Worm (Caenorhabditis elegans) whole organism, L2 larva: ENCODE data around the gene M03D4.4.

Experiments used
- C34F6.9 ChIP-seq: fragments of 150-350 bp; optimal IDR thresholded peaks from 2 replicates; lab custom pipeline; 2014; ENCODE audit warnings: missing biosample characterization, missing genetic modification characterization
- F13H6.1 ChIP-seq: sonication (generic microtip); optimal IDR thresholded peaks from 2 replicates; lab custom pipeline; 2016; ENCODE audit warnings: missing genetic modification characterization, missing compliant biosample characterization
- aly-2 ChIP-seq: fragments of 150-350 bp; optimal IDR thresholded peaks from 2 replicates; lab custom pipeline; 2014; ENCODE audit warnings: missing biosample characterization, missing genetic modification characterization
- blmp-1 ChIP-seq: sonication (generic microtip); optimal IDR thresholded peaks from 2 replicates; lab custom pipeline; 2017; ENCODE audit warnings: missing genetic modification characterization, mild to moderate bottlenecking, missing compliant biosample characterization, antibody characterized with exemption, moderate library complexity; ENCODE audit not compliant: insufficient read depth
- ceh-82 ChIP-seq: fragments of 150-350 bp; optimal IDR thresholded peaks from 2 replicates; lab custom pipeline; 2014; ENCODE audit warnings: missing biosample characterization, missing genetic modification characterization
- crh-2 ChIP-seq: sonication (generic microtip); optimal IDR thresholded peaks from 2 replicates; lab custom pipeline; 2017; ENCODE audit warnings: missing biosample characterization, missing genetic modification characterization
- dmd-4 ChIP-seq: sonication (generic microtip); optimal IDR thresholded peaks from 2 replicates; lab custom pipeline; 2017; ENCODE audit warnings: missing biosample characterization, missing genetic modification characterization
- egl-27 ChIP-seq: sonication (generic microtip); optimal IDR thresholded peaks from 3 replicates; lab custom pipeline; 2017; ENCODE audit warnings: missing biosample characterization, missing genetic modification reagents, missing genetic modification characterization
- elt-3 ChIP-seq: sonication (generic microtip); optimal IDR thresholded peaks from 2 replicates; lab custom pipeline; 2017; ENCODE audit warnings: missing biosample characterization, missing genetic modification characterization
- fos-1 ChIP-seq: fragments of 150-350 bp; optimal IDR thresholded peaks from 2 replicates; lab custom pipeline; 2014; ENCODE audit warnings: missing biosample characterization, missing genetic modification characterization
- gmeb-1 ChIP-seq: fragments of 150-350 bp; optimal IDR thresholded peaks from 2 replicates; lab custom pipeline; 2014; ENCODE audit warnings: missing biosample characterization, missing genetic modification characterization
- lin-11 ChIP-seq: fragments of 150-350 bp; sonication (generic microtip); optimal IDR thresholded peaks from 2 replicates; lab custom pipeline; 2014; ENCODE audit warnings: missing biosample characterization, missing genetic modification characterization, inconsistent platforms, mixed read lengths
- lin-13 ChIP-seq: fragments of 150-350 bp; optimal IDR thresholded peaks from 2 replicates; lab custom pipeline; 2014; ENCODE audit warnings: missing biosample characterization, missing genetic modification reagents, missing genetic modification characterization
- lin-39 ChIP-seq: fragments of 150-350 bp; optimal IDR thresholded peaks from 2 replicates; lab custom pipeline; 2014; ENCODE audit warnings: missing biosample characterization, missing genetic modification reagents, missing genetic modification characterization
- lsy-2 ChIP-seq, 2 experiments: fragments of 150-350 bp in 1 of 2; sonication (generic microtip) in 1 of 2; optimal IDR thresholded peaks; 2 replicates each; lab custom pipeline; 2014 to 2017; ENCODE audit warnings: missing biosample characterization in 2 of 2, missing genetic modification characterization in 2 of 2
- mab-5 ChIP-seq: fragments of 150-350 bp; optimal IDR thresholded peaks from 2 replicates; lab custom pipeline; 2014; ENCODE audit warnings: missing biosample characterization, missing genetic modification characterization
- mdl-1 ChIP-seq, 2 experiments: fragments of 150-350 bp in 1 of 2; sonication (generic microtip) in 1 of 2; optimal IDR thresholded peaks; 2 replicates each; lab custom pipeline; 2017; ENCODE audit warnings: missing biosample characterization in 2 of 2, missing genetic modification characterization in 2 of 2
- nhr-10 ChIP-seq: sonication (generic microtip); optimal IDR thresholded peaks from 2 replicates; lab custom pipeline; 2017; ENCODE audit warnings: missing biosample characterization, missing genetic modification characterization
- nhr-12 ChIP-seq: fragments of 150-350 bp; optimal IDR thresholded peaks from 2 replicates; lab custom pipeline; 2014; ENCODE audit warnings: missing biosample characterization, missing genetic modification characterization
- nhr-129 ChIP-seq: fragments of 150-350 bp; optimal IDR thresholded peaks from 2 replicates; lab custom pipeline; 2014; ENCODE audit warnings: missing biosample characterization, missing genetic modification characterization
- nhr-21 ChIP-seq: fragments of 150-350 bp; optimal IDR thresholded peaks from 2 replicates; lab custom pipeline; 2014; ENCODE audit warnings: missing biosample characterization, missing genetic modification characterization
- nhr-23 ChIP-seq: fragments of 150-350 bp; optimal IDR thresholded peaks from 2 replicates; lab custom pipeline; 2014; ENCODE audit warnings: missing biosample characterization, missing genetic modification reagents, missing genetic modification characterization
- nhr-237 ChIP-seq: fragments of 150-350 bp; optimal IDR thresholded peaks from 2 replicates; lab custom pipeline; 2014; ENCODE audit warnings: missing biosample characterization, missing genetic modification characterization
- nhr-25 ChIP-seq: fragments of 150-350 bp; sonication (generic microtip); optimal IDR thresholded peaks from 3 replicates; lab custom pipeline; 2014; ENCODE audit warnings: missing biosample characterization, missing genetic modification characterization
- nhr-6 ChIP-seq: fragments of 150-350 bp; optimal IDR thresholded peaks from 2 replicates; lab custom pipeline; 2014; ENCODE audit warnings: missing biosample characterization, missing genetic modification characterization
- nhr-77 ChIP-seq: fragments of 150-350 bp; optimal IDR thresholded peaks from 2 replicates; lab custom pipeline; 2014; ENCODE audit warnings: missing biosample characterization, missing genetic modification characterization
- peb-1 ChIP-seq: fragments of 150-350 bp; optimal IDR thresholded peaks from 2 replicates; lab custom pipeline; 2014; ENCODE audit warnings: missing biosample characterization, missing genetic modification characterization
- sem-4 ChIP-seq: fragments of 150-350 bp; optimal IDR thresholded peaks from 2 replicates; lab custom pipeline; 2014; ENCODE audit warnings: missing biosample characterization, missing genetic modification reagents, missing genetic modification characterization
- skn-1 ChIP-seq: sonication (generic microtip); optimal IDR thresholded peaks from 2 replicates; lab custom pipeline; 2017; ENCODE audit warnings: missing biosample characterization, missing genetic modification characterization
- sma-3 ChIP-seq: sonication (generic microtip); optimal IDR thresholded peaks from 2 replicates; lab custom pipeline; 2016; ENCODE audit warnings: missing genetic modification reagents, missing genetic modification characterization, missing compliant biosample characterization
- sma-9 ChIP-seq, 2 experiments: fragments of 150-350 bp in 1 of 2; sonication (generic microtip) in 1 of 2; optimal IDR thresholded peaks; 2 replicates each; lab custom pipeline; 2014 to 2016; ENCODE audit warnings: missing genetic modification characterization in 2 of 2, mild to moderate bottlenecking in 1 of 2, missing biosample characterization in 1 of 2, missing compliant biosample characterization in 1 of 2, missing genetic modification reagents in 1 of 2, moderate library complexity in 1 of 2
- unc-55 ChIP-seq: fragments of 150-350 bp; sonication (generic microtip); optimal IDR thresholded peaks from 3 replicates; lab custom pipeline; 2014; ENCODE audit warnings: missing biosample characterization, missing genetic modification reagents, missing genetic modification characterization
- unc-62 ChIP-seq: fragments of 150-350 bp; optimal IDR thresholded peaks from 2 replicates; lab custom pipeline; 2014; ENCODE audit warnings: missing biosample characterization, missing genetic modification reagents, missing genetic modification characterization
- zag-1 ChIP-seq: fragments of 150-350 bp; optimal IDR thresholded peaks from 2 replicates; lab custom pipeline; 2014; ENCODE audit warnings: missing biosample characterization, missing genetic modification characterization
- ztf-1 ChIP-seq: fragments of 200-800 bp; sonication (Bioruptor generic); conservative IDR thresholded peaks from 2 replicates; pipeline ENCODE4 v1.3.6; 2022; ENCODE audit warnings: missing genetic modification characterization, missing compliant biosample characterization
- ztf-11 ChIP-seq: sonication (generic microtip); optimal IDR thresholded peaks from 2 replicates; lab custom pipeline; 2017; ENCODE audit warnings: missing biosample characterization, missing genetic modification characterization
- ztf-4 ChIP-seq: fragments of 150-350 bp; optimal IDR thresholded peaks from 2 replicates; lab custom pipeline; 2014; ENCODE audit warnings: missing biosample characterization, missing genetic modification characterization

Gene M03D4.4

DNA sequence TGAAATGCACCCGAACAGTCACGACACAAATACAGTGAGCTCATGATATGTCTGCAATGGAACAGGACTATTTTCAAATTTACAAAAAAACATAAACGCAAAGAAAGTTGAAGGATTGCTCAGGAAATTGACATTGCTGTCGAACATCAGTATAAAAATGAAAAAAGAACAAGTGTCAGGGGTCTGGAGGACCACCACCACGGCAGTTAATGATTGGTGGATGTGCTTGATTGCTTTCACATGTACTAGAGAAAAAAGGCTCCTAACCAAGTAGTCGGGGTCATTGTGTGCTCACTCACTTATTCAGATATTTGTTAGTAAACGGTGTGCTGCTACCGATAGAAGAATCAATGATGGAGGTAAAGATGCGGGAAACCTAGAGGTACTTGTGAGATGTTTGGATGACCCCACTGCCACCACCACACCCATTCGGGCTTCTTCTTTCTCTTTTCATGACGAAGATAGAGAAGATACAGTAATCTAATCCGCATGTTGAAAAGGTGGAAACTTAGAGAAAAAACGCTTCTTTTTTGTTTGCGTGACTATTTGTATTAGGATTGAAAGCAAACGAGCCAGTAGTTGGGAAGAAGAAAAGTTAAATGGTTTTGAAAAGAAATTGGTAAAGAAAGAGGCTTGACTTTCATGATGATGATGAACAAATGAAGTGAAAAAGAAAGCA, at the start of gene M03D4.4:
M03D4.4 (minus strand) TSS at position 51 of the 679 bp plus-strand sequence.
- TF ChIP-seq nhr-129, result no peak
- peak; percentile 42 for TF ChIP-seq F13H6.1 (tag; lab: Kevin White, UChicago)
- no peak for TF ChIP-seq sma-9 (GFP tag; optimal IDR thresholded peaks at IDR 0.05; lab: Kevin White, UChicago)
- TF ChIP-seq sma-9 (tag; optimal IDR thresholded peaks at IDR 0.05; lab: Kevin White, UChicago), result no peak
- TF ChIP-seq lsy-2 (tag; optimal IDR thresholded peaks at IDR 0.05; lab: Kevin White, UChicago), result no peak
- TF ChIP-seq nhr-237 (tag; lab: Kevin White, UChicago), result no peak
- TF ChIP-seq fos-1 (tag; lab: Kevin White, UChicago), result no peak

ce11 chrIV:6172959-6173358, 45.9 kb upstream of the M03D4.4 start:
- TF ChIP-seq mdl-1 (tag; optimal IDR thresholded peaks at IDR 0.05; lab: Kevin White, UChicago) (no peak), fos-1 (tag; lab: Kevin White, UChicago) (no peak), lin-11 (no peak)
- TF ChIP-seq, all 48 proteins: peak for 0

- TF ChIP-seq aly-2 (no peak), elt-3 (tag; lab: Kevin White, UChicago) (no peak), nhr-77 (no peak), ztf-11 (tag; lab: Kevin White, UChicago) (no peak), nhr-6 (no peak), nhr-23 (tag; lab: Kevin White, UChicago) (no peak), sma-3 (no peak), unc-55 (GFP tag; lab: Kevin White, UChicago) (no peak), lin-39 (no peak), peb-1 (tag; lab: Kevin White, UChicago) (no peak), ztf-1 (GFP tag; lab: Robert Waterston, UW) (no peak), mab-5 (tag; lab: Kevin White, UChicago) (no peak), nhr-25 (no peak), ceh-82 (tag; lab: Kevin White, UChicago) (no peak), zag-1 (tag; lab: Kevin White, UChicago) (no peak), skn-1 (tag; lab: Kevin White, UChicago) (no peak), blmp-1 (tag; lab: Kevin White, UChicago) (no peak), nhr-12 (no peak), gmeb-1 (tag; lab: Kevin White, UChicago) (no peak), lin-13 (no peak)
These were observed 38.7 kb upstream of the M03D4.4 start for ce11 chrIV:6165787-6166186.

DNA sequence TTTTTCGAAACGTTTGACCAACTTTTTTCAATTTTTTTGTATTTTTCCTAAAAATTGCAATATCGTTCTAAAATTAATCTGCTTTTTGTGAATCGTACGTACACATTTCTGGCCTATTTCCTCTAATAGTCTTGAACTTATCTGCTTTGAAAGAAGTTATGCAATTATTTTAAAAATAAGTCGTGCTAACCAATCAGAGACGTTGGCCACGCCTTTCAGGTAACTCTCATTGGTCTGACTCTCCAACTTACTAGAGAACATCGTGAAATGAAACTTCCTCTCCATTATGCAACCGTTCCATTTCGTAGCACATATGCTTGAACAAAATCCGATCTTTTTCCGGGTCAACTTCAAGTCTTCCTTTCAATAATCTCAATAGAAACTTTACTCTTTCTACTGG, 32.5 kb upstream of the M03D4.4 start:
- no peak for TF ChIP-seq unc-62 (GFP tag; lab: Kevin White, UChicago)
- TF ChIP-seq egl-27 (tag; lab: Kevin White, UChicago), result no peak
- TF ChIP-seq lsy-2 (tag; optimal IDR thresholded peaks at IDR 0.05; lab: Kevin White, UChicago), result no peak
- no peak for TF ChIP-seq nhr-21 (tag; lab: Kevin White, UChicago)
- no peak for TF ChIP-seq blmp-1 (tag; lab: Kevin White, UChicago)

DNA sequence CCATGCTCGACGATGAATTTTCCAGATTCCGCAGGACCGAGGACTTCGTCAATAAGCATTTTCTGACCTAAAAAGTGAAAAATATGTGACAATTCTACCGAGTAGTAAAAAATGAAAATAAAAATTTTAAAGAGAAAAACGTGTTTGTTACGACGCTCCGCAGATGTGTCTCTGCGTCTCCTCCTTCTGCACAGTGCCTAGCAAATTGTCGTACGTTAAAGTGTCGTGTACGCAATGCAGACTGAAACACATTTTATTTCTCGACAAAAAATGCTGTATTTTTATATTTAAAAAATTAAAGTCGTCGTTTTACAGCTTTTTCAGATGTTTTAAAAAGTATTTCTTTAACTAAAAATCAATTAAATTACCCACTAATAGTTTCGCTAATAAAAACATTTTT, 29.7 kb upstream of the M03D4.4 start, which contains the start of gene C11D2.4:
C11D2.4 (minus strand) TSS at position 128 of the 400 bp plus-strand sequence.
- TF ChIP-seq sma-9 (GFP tag; optimal IDR thresholded peaks at IDR 0.05; lab: Kevin White, UChicago) (peak; percentile 26), sma-9 (tag; optimal IDR thresholded peaks at IDR 0.05; lab: Kevin White, UChicago) (no peak), lsy-2 (tag; optimal IDR thresholded peaks at IDR 0.05; lab: Kevin White, UChicago) (peak; percentile 13 to 72), F13H6.1 (tag; lab: Kevin White, UChicago) (peak; percentile 2), elt-3 (tag; lab: Kevin White, UChicago) (no peak), crh-2 (tag; lab: Kevin White, UChicago) (peak; percentile 44), lin-39 (no peak), sma-3 (peak; percentile 46), unc-55 (GFP tag; lab: Kevin White, UChicago) (peak; percentile 59), sem-4 (no peak), C34F6.9 (tag; lab: Kevin White, UChicago) (peak; percentile 66), nhr-21 (tag; lab: Kevin White, UChicago) (no peak), dmd-4 (tag; lab: Kevin White, UChicago) (no peak), nhr-10 (tag; lab: Kevin White, UChicago) (no peak), ztf-4 (tag; lab: Kevin White, UChicago) (peak; percentile 24), gmeb-1 (tag; lab: Kevin White, UChicago) (peak; percentile 67), lin-13 (peak; percentile 50)
